Fruit fly (Drosophila melanogaster) whole organism, embryonic: ENCODE results near the gene BNIP3.

Experiments used
- Bteb2 ChIP-seq: fragments of 200-800 bp; sonication (Bioruptor generic); optimal IDR thresholded peaks from 2 replicates; lab custom pipeline; 2016; ENCODE audit warnings: missing biosample characterization, missing genetic modification characterization
- CG10267 ChIP-seq: fragments of 200-800 bp; sonication (Bioruptor generic); optimal IDR thresholded peaks from 2 replicates; lab custom pipeline; 2018; ENCODE audit warnings: missing biosample characterization, mild to moderate bottlenecking, missing genetic modification characterization, moderate library complexity
- CG10431 ChIP-seq: fragments of 200-800 bp; sonication (Bioruptor generic); optimal IDR thresholded peaks from 3 replicates; lab custom pipeline; 2018; ENCODE audit warnings: missing biosample characterization, mild to moderate bottlenecking, missing genetic modification characterization
- CG10543 ChIP-seq: fragments of 200-800 bp; sonication (Bioruptor generic); optimal IDR thresholded peaks from 3 replicates; lab custom pipeline; 2017; ENCODE audit warnings: missing biosample characterization, mild to moderate bottlenecking, missing genetic modification characterization, moderate library complexity
- CG11093 ChIP-seq: fragments of 200-800 bp; sonication (Bioruptor generic); IDR thresholded peaks from 3 replicates; pipeline ENCODE4 v1.3.6; 2022; ENCODE audit warnings: missing biosample characterization, missing genetic modification characterization
- CG12071 ChIP-seq: fragments of 200-800 bp; sonication (Bioruptor generic); optimal IDR thresholded peaks from 3 replicates; lab custom pipeline; 2018; ENCODE audit warnings: missing biosample characterization, mild to moderate bottlenecking, missing genetic modification characterization
- CG12104 ChIP-seq: fragments of 200-800 bp; sonication (Bioruptor generic); optimal IDR thresholded peaks from 3 replicates; lab custom pipeline; 2016; ENCODE audit warnings: missing biosample characterization, missing genetic modification characterization
- CG14710 ChIP-seq: fragments of 200-800 bp; sonication (Bioruptor generic); optimal IDR thresholded peaks from 3 replicates; lab custom pipeline; 2019; ENCODE audit warnings: missing biosample characterization, mild to moderate bottlenecking, missing genetic modification characterization, moderate library complexity
- CG1602 ChIP-seq: fragments of 200-800 bp; sonication (Bioruptor generic); optimal IDR thresholded peaks from 3 replicates; lab custom pipeline; 2016; ENCODE audit warnings: missing biosample characterization, missing genetic modification characterization
- CG16815 ChIP-seq: fragments of 200-800 bp; sonication (Bioruptor generic); optimal IDR thresholded peaks from 3 replicates; lab custom pipeline; 2017; ENCODE audit warnings: missing biosample characterization, mild to moderate bottlenecking, missing genetic modification characterization
- CG18619 ChIP-seq: fragments of 200-800 bp; sonication (Bioruptor generic); optimal IDR thresholded peaks from 3 replicates; lab custom pipeline; 2017; ENCODE audit warnings: missing biosample characterization, mild to moderate bottlenecking, missing genetic modification characterization
- CG2199 ChIP-seq: fragments of 200-800 bp; sonication (Bioruptor generic); IDR thresholded peaks from 3 replicates; pipeline ENCODE4 v1.3.6; 2022; ENCODE audit warnings: missing biosample characterization, missing genetic modification characterization
- CG33557 ChIP-seq: fragments of 200-800 bp; sonication (Bioruptor generic); optimal IDR thresholded peaks from 2 replicates; lab custom pipeline; 2019; ENCODE audit warnings: missing biosample characterization, mild to moderate bottlenecking, missing genetic modification characterization, moderate library complexity
- CG3407 ChIP-seq: fragments of 200-800 bp; sonication (Bioruptor generic); optimal IDR thresholded peaks from 2 replicates; lab custom pipeline; 2018; ENCODE audit warnings: missing biosample characterization, mild to moderate bottlenecking, missing genetic modification characterization
- CG34224 ChIP-seq: fragments of 200-800 bp; sonication (Bioruptor generic); IDR thresholded peaks from 3 replicates; pipeline ENCODE4 v1.3.6; 2022; ENCODE audit warnings: missing biosample characterization, missing genetic modification characterization; ENCODE audit not compliant: partially characterized antibody
- CG4617 ChIP-seq: fragments of 200-800 bp; sonication (Bioruptor generic); optimal IDR thresholded peaks from 3 replicates; lab custom pipeline; 2016; ENCODE audit warnings: missing biosample characterization, missing genetic modification characterization, borderline replicate concordance
- CG4730 ChIP-seq: fragments of 200-800 bp; sonication (Bioruptor generic); IDR thresholded peaks from 2 replicates; pipeline ENCODE4 v1.3.6; 2022; ENCODE audit warnings: missing biosample characterization, missing genetic modification characterization
- CG8290 ChIP-seq, 3 experiments: fragments of 200-800 bp; sonication (Bioruptor generic); optimal IDR thresholded peaks; 2 replicates each; lab custom pipeline; 2016 to 2019; ENCODE audit warnings: missing biosample characterization in 3 of 3, missing genetic modification characterization in 3 of 3, mild to moderate bottlenecking in 2 of 3, moderate library complexity in 1 of 3
- CG8944 ChIP-seq: fragments of 200-800 bp; sonication (Bioruptor generic); optimal IDR thresholded peaks from 3 replicates; lab custom pipeline; 2016; ENCODE audit warnings: missing biosample characterization, missing genetic modification characterization
- D ChIP-seq, 2 experiments: fragments of 200-800 bp in 1 of 2; fragments of >200 bp in 1 of 2; sonication (Bioruptor generic) in 1 of 2; optimal IDR thresholded peaks; 2 replicates in 1 of 2; 3 replicates in 1 of 2; lab custom pipeline; 2017; ENCODE audit warnings: mild to moderate bottlenecking in 1 of 2, missing biosample characterization in 1 of 2, missing genetic modification characterization in 1 of 2, missing genetic modification reagents in 1 of 2
- Dfd ChIP-seq, 2 experiments: fragments of >200 bp; optimal IDR thresholded peaks; 2 replicates each; lab custom pipeline; 2017; ENCODE audit warnings: missing biosample characterization in 2 of 2, missing genetic modification characterization in 2 of 2
- E2f2 ChIP-seq: fragments of 200-800 bp; sonication (Bioruptor generic); IDR thresholded peaks from 2 replicates; pipeline ENCODE4 v1.3.6; 2022; ENCODE audit warnings: missing biosample characterization, missing genetic modification characterization
- HLH3B ChIP-seq: fragments of 200-800 bp; sonication (Bioruptor generic); IDR thresholded peaks from 2 replicates; pipeline ENCODE4 v1.3.6; 2022; ENCODE audit warnings: missing biosample characterization, missing genetic modification characterization
- HLH4C ChIP-seq: fragments of 200-800 bp; sonication (Bioruptor generic); IDR thresholded peaks from 3 replicates; pipeline ENCODE4 v1.3.6; 2022; ENCODE audit warnings: missing biosample characterization, missing genetic modification characterization; ENCODE audit not compliant: partially characterized antibody
- MTF-1 ChIP-seq: fragments of 200-800 bp; sonication (Bioruptor generic); optimal IDR thresholded peaks from 2 replicates; lab custom pipeline; 2018; ENCODE audit warnings: missing biosample characterization, mild to moderate bottlenecking, missing genetic modification characterization, borderline replicate concordance
- Meics ChIP-seq: fragments of 200-800 bp; sonication (Bioruptor generic); optimal IDR thresholded peaks from 2 replicates; lab custom pipeline; 2017; ENCODE audit warnings: missing biosample characterization, mild to moderate bottlenecking, missing genetic modification characterization
- Mes4 ChIP-seq: fragments of 200-800 bp; sonication (Bioruptor generic); optimal IDR thresholded peaks from 2 replicates; lab custom pipeline; 2016; ENCODE audit warnings: missing biosample characterization, missing genetic modification characterization
- Opbp ChIP-seq: fragments of 200-800 bp; sonication (Bioruptor generic); IDR thresholded peaks from 3 replicates; pipeline ENCODE4 v1.3.6; 2022; ENCODE audit warnings: missing biosample characterization, missing genetic modification characterization; ENCODE audit not compliant: partially characterized antibody
- Spps ChIP-seq: fragments of 200-800 bp; sonication (Bioruptor generic); optimal IDR thresholded peaks from 2 replicates; lab custom pipeline; 2018; ENCODE audit warnings: missing biosample characterization, mild to moderate bottlenecking, missing genetic modification characterization
- Sry-β ChIP-seq: fragments of 200-800 bp; sonication (Bioruptor generic); optimal IDR thresholded peaks from 2 replicates; lab custom pipeline; 2018; ENCODE audit warnings: missing biosample characterization, mild to moderate bottlenecking, missing genetic modification characterization, moderate library complexity
- YL-1 ChIP-seq: fragments of 200-800 bp; sonication (Bioruptor generic); optimal IDR thresholded peaks from 3 replicates; lab custom pipeline; 2017; ENCODE audit warnings: missing biosample characterization, mild to moderate bottlenecking, missing genetic modification characterization
- az2 ChIP-seq: fragments of 200-800 bp; sonication (Bioruptor generic); optimal IDR thresholded peaks from 3 replicates; lab custom pipeline; 2016; ENCODE audit warnings: missing biosample characterization, missing genetic modification characterization
- bigmax ChIP-seq: fragments of 200-800 bp; sonication (Bioruptor generic); optimal IDR thresholded peaks from 2 replicates; lab custom pipeline; 2018; ENCODE audit warnings: missing biosample characterization, mild to moderate bottlenecking, missing genetic modification characterization
- bsh ChIP-seq, 2 experiments: fragments of 200-800 bp; sonication (Bioruptor generic); optimal IDR thresholded peaks; 2 replicates each; lab custom pipeline; 2017 to 2018; ENCODE audit warnings: mild to moderate bottlenecking in 2 of 2, missing biosample characterization in 2 of 2, missing genetic modification characterization in 2 of 2, moderate library complexity in 1 of 2
- disco-r ChIP-seq: fragments of 200-800 bp; sonication (Bioruptor generic); optimal IDR thresholded peaks from 2 replicates; lab custom pipeline; 2016; ENCODE audit warnings: missing biosample characterization, missing genetic modification characterization
- dmrt99B ChIP-seq: fragments of 200-800 bp; sonication (Bioruptor generic); optimal IDR thresholded peaks from 2 replicates; lab custom pipeline; 2018; ENCODE audit warnings: missing biosample characterization, mild to moderate bottlenecking, missing genetic modification characterization, moderate library complexity
- eyg ChIP-seq: fragments of 200-800 bp; sonication (Bioruptor generic); optimal IDR thresholded peaks from 3 replicates; lab custom pipeline; 2016; ENCODE audit warnings: missing biosample characterization, missing genetic modification characterization
- fu2 ChIP-seq: fragments of 200-800 bp; sonication (Bioruptor generic); optimal IDR thresholded peaks from 2 replicates; lab custom pipeline; 2016; ENCODE audit warnings: missing biosample characterization, missing genetic modification characterization
- gem ChIP-seq: fragments of 200-800 bp; sonication (Bioruptor generic); optimal IDR thresholded peaks from 2 replicates; lab custom pipeline; 2019; ENCODE audit warnings: missing biosample characterization, mild to moderate bottlenecking, missing genetic modification characterization, moderate library complexity
- lola ChIP-seq, 3 experiments: fragments of >200 bp in 2 of 3; fragments of 200-800 bp in 1 of 3; sonication (Bioruptor generic) in 1 of 3; optimal IDR thresholded peaks; 2 replicates each; lab custom pipeline; 2017 to 2019; ENCODE audit warnings: missing biosample characterization in 3 of 3, missing genetic modification characterization in 3 of 3, mild to moderate bottlenecking in 1 of 3, moderate library complexity in 1 of 3
- mam ChIP-seq: fragments of 200-800 bp; sonication (Bioruptor generic); optimal IDR thresholded peaks from 3 replicates; lab custom pipeline; 2016; ENCODE audit warnings: missing biosample characterization, missing genetic modification characterization
- mirr ChIP-seq: fragments of 200-800 bp; sonication (Bioruptor generic); optimal IDR thresholded peaks from 3 replicates; lab custom pipeline; 2018; ENCODE audit warnings: missing biosample characterization, mild to moderate bottlenecking, missing genetic modification characterization
- onecut ChIP-seq: fragments of 200-800 bp; sonication (Bioruptor generic); IDR thresholded peaks from 2 replicates; pipeline ENCODE4 v1.3.6; 2022; ENCODE audit warnings: missing biosample characterization, missing genetic modification characterization
- otp ChIP-seq: fragments of 200-800 bp; sonication (Bioruptor generic); IDR thresholded peaks from 3 replicates; pipeline ENCODE4, ENCODE4 v1.3.6; 2022; ENCODE audit warnings: missing biosample characterization, missing genetic modification characterization
- sens ChIP-seq: fragments of 200-800 bp; sonication (Bioruptor generic); peaks from one replicate; lab custom pipeline; 2016; ENCODE audit warnings: missing biosample characterization, missing genetic modification characterization
- seq ChIP-seq: fragments of 200-800 bp; sonication (Bioruptor generic); IDR thresholded peaks from 2 replicates; pipeline ENCODE4 v1.3.6; 2022; ENCODE audit warnings: missing biosample characterization, missing genetic modification characterization
- usp ChIP-seq: fragments of >200 bp; optimal IDR thresholded peaks from 2 replicates; lab custom pipeline; 2017; ENCODE audit warnings: missing biosample characterization, missing genetic modification characterization
- vvl ChIP-seq: fragments of 200-800 bp; sonication (Bioruptor generic); IDR thresholded peaks from 2 replicates; pipeline ENCODE4 v1.3.6; 2022; ENCODE audit warnings: missing biosample characterization, missing genetic modification characterization
- zen2 ChIP-seq: fragments of 200-800 bp; sonication (Bioruptor generic); IDR thresholded peaks from 3 replicates; pipeline ENCODE4 v1.3.6; 2022; ENCODE audit warnings: missing biosample characterization, missing genetic modification characterization; ENCODE audit not compliant: partially characterized antibody

BNIP3 gene

DNA sequence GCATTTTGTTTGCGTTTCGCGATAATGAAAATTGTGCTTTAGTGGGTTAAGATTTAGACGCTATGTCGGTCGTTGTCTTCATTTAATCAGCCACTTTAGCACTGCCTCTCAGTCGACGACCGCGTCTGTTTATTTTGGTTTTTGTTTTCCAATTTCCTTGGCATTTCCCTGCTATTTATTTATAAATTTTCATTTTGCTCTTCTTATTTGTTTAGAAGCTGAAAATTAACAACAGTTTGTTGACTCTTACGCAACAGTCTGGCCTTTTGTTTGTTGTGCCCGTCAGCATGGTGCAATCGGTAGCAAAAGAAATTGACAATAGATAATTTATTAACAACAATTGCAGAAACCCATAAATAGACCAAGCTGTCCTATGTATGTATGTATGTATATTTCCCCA lies 11.6 kb downstream of the BNIP3 start:
- TF ChIP-seq eyg (GFP tag; lab: Kevin White, UChicago) (no peak), CG12104 (GFP tag; lab: Kevin White, UChicago) (no peak), CG10267 (no peak), CG16815 (GFP tag; lab: Kevin White, UChicago) (no peak), CG11093 (GFP tag; lab: Robert Waterston, UW) (no peak), CG1602 (GFP tag; lab: Kevin White, UChicago) (no peak), seq (no peak), fu2 (GFP tag; lab: Kevin White, UChicago) (no peak), CG3407 (GFP tag; lab: Kevin White, UChicago) (peak; percentile 38), D (optimal IDR thresholded peaks at IDR 0.05; lab: Kevin White, UChicago) (no peak), D (GFP tag; optimal IDR thresholded peaks at IDR 0.05; lab: Kevin White, UChicago) (peak; percentile 25), Dfd (GFP tag; optimal IDR thresholded peaks at IDR 0.05; lab: Kevin White, UChicago) (no peak), gem (tag; lab: Kevin White, UChicago) (peak; percentile 22), vvl (GFP tag; lab: Robert Waterston, UW) (no peak), CG12071 (GFP tag; lab: Kevin White, UChicago) (no peak), Mes4 (GFP tag; lab: Kevin White, UChicago) (no peak), sens (GFP tag; lab: Kevin White, UChicago) (peak; percentile 9), CG14710 (tag; lab: Kevin White, UChicago) (peak; percentile 10), lola (GFP tag; optimal IDR thresholded peaks at IDR 0.05; lab: Kevin White, UChicago) (peak in 1 of 3 experiments; percentile 14), Opbp (no peak), CG8944 (GFP tag; lab: Kevin White, UChicago) (no peak), HLH3B (GFP tag; lab: Robert Waterston, UW) (peak; percentile 6; the same call in 1 of the 2 replicates), CG10431 (GFP tag; lab: Kevin White, UChicago) (no peak), HLH4C (GFP tag; lab: Robert Waterston, UW) (no peak), CG18619 (GFP tag; lab: Kevin White, UChicago) (no peak), bigmax (GFP tag; lab: Kevin White, UChicago) (no peak), CG2199 (GFP tag; lab: Robert Waterston, UW) (no peak), CG33557 (peak; percentile 15), CG34224 (no peak), disco-r (GFP tag; lab: Kevin White, UChicago) (no peak), usp (no peak), onecut (GFP tag; lab: Robert Waterston, UW) (peak; percentile 3; the same call in 1 of the 2 replicates), mam (GFP tag; lab: Kevin White, UChicago) (peak; percentile 12), Sry-β (GFP tag; lab: Kevin White, UChicago) (no peak), E2f2 (GFP tag; lab: Robert Waterston, UW) (no peak), az2 (GFP tag; lab: Kevin White, UChicago) (no peak), Spps (tag; lab: Kevin White, UChicago) (peak; percentile 33), CG4617 (no peak), CG10543 (no peak), CG4730 (GFP tag; lab: Robert Waterston, UW) (no peak), Meics (GFP tag; lab: Kevin White, UChicago) (no peak), CG8290 (GFP tag; optimal IDR thresholded peaks at IDR 0.05; lab: Kevin White, UChicago) (no peak), CG8290 (tag; optimal IDR thresholded peaks at IDR 0.05; lab: Kevin White, UChicago) (no peak), dmrt99B (tag; lab: Kevin White, UChicago) (no peak), mirr (GFP tag; lab: Kevin White, UChicago) (no peak), Bteb2 (GFP tag; lab: Kevin White, UChicago) (no peak), otp (GFP tag; lab: Robert Waterston, UW) (0 out of 3 replicates have a peak, but pooled peaks have one; percentile 28), zen2 (GFP tag; lab: Robert Waterston, UW) (no peak), MTF-1 (peak; percentile 27), YL-1 (GFP tag; lab: Kevin White, UChicago) (no peak), bsh (GFP tag; optimal IDR thresholded peaks at IDR 0.05; lab: Kevin White, UChicago) (peak in 1 of 2 experiments; percentile 17)
